Worm (Caenorhabditis elegans): ENCODE results near the gene evl-18.

ce11 chrIII:3742090-3742489 is 7.3 kb upstream of the evl-18 start:
- TF ChIP-seq unc-62 (GFP tag; optimal IDR thresholded peaks at IDR 0.05) (no peak), egl-27 (tag; optimal IDR thresholded peaks at IDR 0.05) (no peak), tbx-2 (tag; optimal IDR thresholded peaks at IDR 0.05) (no peak), skn-1 (tag; optimal IDR thresholded peaks at IDR 0.05) (no peak), elt-1 (tag; optimal IDR thresholded peaks at IDR 0.05) (no peak), lin-39 (tag; optimal IDR thresholded peaks at IDR 0.05) (no peak), jun-1 (tag; optimal IDR thresholded peaks at IDR 0.05) (no peak), unc-39 (tag; optimal IDR thresholded peaks at IDR 0.05) (no peak), elt-2 (tag; optimal IDR thresholded peaks at IDR 0.05) (no peak), mdl-1 (tag; optimal IDR thresholded peaks at IDR 0.05) (no peak), pha-4 (tag; optimal IDR thresholded peaks at IDR 0.05) (no peak), nhr-12 (tag; optimal IDR thresholded peaks at IDR 0.05) (no peak), nhr-25 (tag; optimal IDR thresholded peaks at IDR 0.05) (no peak)

All from whole organism, L3 larva.